Fruit fly (Drosophila melanogaster) Kc167 (cell line): ENCODE measurements around the gene nan.

Source experiments
- Myc ChIP-seq: fragments of >200 bp; optimal IDR thresholded peaks from 2 replicates; lab custom pipeline; 2017; ENCODE audit warnings: missing external identifiers
- Sin3A ChIP-seq: fragments of >200 bp; optimal IDR thresholded peaks from 2 replicates; lab custom pipeline; 2018; ENCODE audit warnings: missing external identifiers
- h ChIP-seq: fragments of >200 bp; optimal IDR thresholded peaks from 3 replicates; lab custom pipeline; 2018; ENCODE audit warnings: missing external identifiers
- insv ChIP-seq: fragments of >200 bp; optimal IDR thresholded peaks from 3 replicates; lab custom pipeline; 2018; ENCODE audit warnings: missing external identifiers
- psq ChIP-seq: fragments of >200 bp; optimal IDR thresholded peaks from 2 replicates; lab custom pipeline; 2017; ENCODE audit warnings: missing external identifiers
- ttk ChIP-seq: sonication (Bioruptor generic); optimal IDR thresholded peaks from 2 replicates; lab custom pipeline; 2017; ENCODE audit warnings: missing external identifiers

The nan gene

dm6 chr3L:14212300-14212893, 22.9 kb upstream of the nan start:
- TF ChIP-seq psq: no peak
- TF ChIP-seq insv: no peak
- TF ChIP-seq Myc: no peak
- TF ChIP-seq h (lab: Kevin White, UChicago): no peak
- TF ChIP-seq Sin3A (lab: Kevin White, UChicago): no peak
- no peak for TF ChIP-seq ttk (lab: Kevin White, UChicago)

- TF ChIP-seq Myc (no peak), Sin3A (lab: Kevin White, UChicago) (no peak), psq (no peak), ttk (lab: Kevin White, UChicago) (no peak), insv (no peak), h (lab: Kevin White, UChicago) (no peak)
Measured at dm6 chr3L:14211616-14212015, 22.2 kb upstream of the nan start.

- TF ChIP-seq Sin3A (lab: Kevin White, UChicago) (no peak), h (lab: Kevin White, UChicago) (no peak), ttk (lab: Kevin White, UChicago) (no peak), psq (no peak), Myc (no peak), insv (no peak)
Measured at dm6 chr3L:14208974-14209373, 19.5 kb upstream of the nan start.

DNA sequence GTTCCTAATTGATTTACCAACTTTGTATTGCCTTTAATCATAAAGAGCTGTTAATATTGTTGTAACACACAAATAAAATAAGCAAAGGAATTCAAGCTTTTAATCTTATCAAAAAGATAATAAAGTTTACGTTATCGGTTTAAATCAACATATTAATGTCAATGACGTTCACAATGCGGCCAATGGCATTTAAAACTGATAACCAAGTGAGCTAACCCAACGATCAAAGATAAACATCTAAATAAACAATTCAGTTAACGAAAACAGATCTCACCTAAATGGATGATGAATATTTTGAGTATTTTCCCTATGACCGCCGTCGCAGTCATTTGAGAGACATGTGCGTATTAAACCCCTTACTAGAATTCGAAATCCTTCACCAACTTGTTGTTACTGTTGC, 17.9 kb upstream of the nan start:
- TF ChIP-seq Sin3A (lab: Kevin White, UChicago): no peak
- no peak for TF ChIP-seq h (lab: Kevin White, UChicago)
- TF ChIP-seq Myc: no peak
- no peak for TF ChIP-seq psq
- no peak for TF ChIP-seq ttk (lab: Kevin White, UChicago)
- no peak for TF ChIP-seq insv

DNA sequence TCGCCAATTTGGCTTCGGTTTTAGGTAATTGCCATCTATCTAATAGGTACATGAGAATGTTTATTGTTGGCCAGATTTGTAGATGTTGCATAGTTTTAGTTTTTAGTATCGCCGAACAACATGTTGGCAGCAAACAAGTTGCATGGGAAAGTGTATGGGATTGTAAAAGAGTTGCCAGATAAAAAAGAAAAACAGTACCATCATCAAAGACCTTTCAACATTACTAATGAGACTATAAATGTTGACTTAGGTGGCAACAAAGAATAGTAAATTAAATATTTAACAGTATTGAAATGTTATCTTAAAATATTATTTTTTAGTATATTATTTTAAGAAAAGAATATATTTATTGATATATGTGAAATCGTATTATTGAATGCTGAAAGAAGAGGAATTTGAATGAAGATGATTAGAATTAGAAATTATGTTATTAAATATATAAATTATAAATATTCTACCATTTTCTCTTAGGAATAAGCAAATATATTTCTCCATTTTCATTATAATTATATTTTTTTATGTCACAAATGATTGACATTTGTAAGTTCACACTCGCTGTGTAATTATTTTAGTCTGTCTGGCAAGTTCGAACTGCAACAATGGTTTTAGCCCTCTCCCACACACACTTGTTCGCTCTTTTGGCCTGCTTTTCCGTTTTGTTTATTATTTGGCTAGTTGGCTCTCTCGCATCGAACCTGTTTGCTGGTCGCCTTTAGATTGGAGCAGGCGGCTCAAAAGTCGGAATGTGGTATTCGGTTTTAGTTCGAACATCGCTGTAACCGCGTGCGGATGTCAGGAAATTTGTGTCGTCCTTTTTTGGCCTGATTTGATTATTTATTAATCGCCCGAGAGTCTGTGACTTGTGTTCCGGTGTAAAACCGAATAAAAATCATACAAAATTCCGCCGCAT, 15.5 kb upstream of the nan start:
- TF ChIP-seq h (lab: Kevin White, UChicago) (no peak), insv (no peak), psq (no peak), Sin3A (lab: Kevin White, UChicago) (no peak), ttk (lab: Kevin White, UChicago) (no peak), Myc (no peak)

DNA sequence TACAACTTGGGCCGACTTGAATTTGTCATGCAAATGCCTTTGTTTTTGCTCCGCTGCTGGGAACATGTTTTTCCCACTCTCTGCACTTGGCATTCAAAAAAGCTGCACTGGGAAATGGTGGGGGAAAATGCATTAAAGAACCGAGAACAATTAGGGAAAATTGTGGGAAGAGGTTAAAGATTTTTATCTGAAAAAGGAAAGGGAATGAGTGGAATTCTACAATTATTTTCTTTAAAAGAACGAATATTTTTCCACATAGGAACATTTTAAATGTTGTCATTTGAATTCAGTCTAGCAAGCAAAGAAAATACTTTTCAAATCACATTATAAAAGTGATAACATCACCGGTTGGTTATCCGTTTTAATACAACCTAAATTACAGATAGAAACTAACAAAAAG, 13.6 kb upstream of the nan start, which contains the start of gene saturn:
TSS of gene saturn (plus strand) at position 301 of the 400 bp plus-strand sequence.
- TF ChIP-seq ttk (lab: Kevin White, UChicago) (no peak), Myc (no peak), psq (no peak), h (lab: Kevin White, UChicago) (no peak), Sin3A (lab: Kevin White, UChicago) (no peak), insv (no peak)

DNA sequence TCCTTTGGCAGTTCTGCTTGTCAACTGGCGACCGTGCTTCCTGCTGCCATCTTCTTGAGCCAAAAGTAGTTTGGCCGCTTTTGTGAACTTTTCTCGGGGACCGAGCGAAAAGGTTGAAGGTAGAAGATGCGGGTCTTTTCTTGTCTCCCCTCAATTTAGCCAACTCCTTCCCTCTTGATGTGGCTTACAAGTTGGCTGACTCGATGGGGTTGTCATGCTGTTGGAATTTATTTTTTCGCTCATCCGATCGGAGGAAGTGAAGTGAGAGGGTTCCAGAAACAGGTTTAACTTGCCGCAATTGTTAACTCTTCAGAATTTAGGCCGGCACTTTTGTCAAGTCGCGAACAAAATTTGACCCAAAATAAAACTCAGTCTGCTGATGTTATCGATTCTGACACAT, 12.9 kb upstream of the nan start:
- no peak for TF ChIP-seq Sin3A (lab: Kevin White, UChicago)
- TF ChIP-seq h (lab: Kevin White, UChicago): no peak
- no peak for TF ChIP-seq ttk (lab: Kevin White, UChicago)
- no peak for TF ChIP-seq insv
- TF ChIP-seq Myc: no peak
- TF ChIP-seq psq: no peak

- no peak for TF ChIP-seq Sin3A (lab: Kevin White, UChicago)
- no peak for TF ChIP-seq h (lab: Kevin White, UChicago)
- no peak for TF ChIP-seq psq
- TF ChIP-seq Myc: no peak
- no peak for TF ChIP-seq insv
Measured at dm6 chr3L:14200966-14201365, 11.5 kb upstream of the nan start.

DNA sequence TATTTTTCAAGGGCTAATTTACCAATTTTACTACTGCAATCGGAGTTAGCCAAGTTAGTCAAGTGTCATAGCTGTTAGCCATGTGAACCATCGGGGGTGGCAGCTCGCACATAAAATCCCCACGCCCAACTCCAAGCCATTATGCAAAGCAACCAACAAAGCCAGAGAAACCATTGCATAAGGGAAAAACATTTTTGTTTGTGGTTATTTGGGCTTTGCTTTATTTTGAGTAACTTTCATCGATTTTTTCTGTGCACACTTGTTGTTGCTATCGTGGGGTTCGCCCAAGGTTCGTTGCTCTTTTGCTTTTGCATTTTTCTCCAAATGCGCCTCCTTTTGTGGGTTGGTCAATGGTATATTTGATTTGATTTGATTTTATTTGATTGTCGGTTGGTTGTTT, 8.8 kb upstream of the nan start:
- TF ChIP-seq insv (no peak), ttk (lab: Kevin White, UChicago) (no peak), h (lab: Kevin White, UChicago) (no peak), psq (no peak), Sin3A (lab: Kevin White, UChicago) (no peak), Myc (no peak)

dm6 chr3L:14195714-14196113, 6.3 kb upstream of the nan start:
- TF ChIP-seq psq: no peak
- TF ChIP-seq h (lab: Kevin White, UChicago): no peak
- TF ChIP-seq Myc: no peak
- TF ChIP-seq insv: no peak
- no peak for TF ChIP-seq ttk (lab: Kevin White, UChicago)
- no peak for TF ChIP-seq Sin3A (lab: Kevin White, UChicago)

DNA sequence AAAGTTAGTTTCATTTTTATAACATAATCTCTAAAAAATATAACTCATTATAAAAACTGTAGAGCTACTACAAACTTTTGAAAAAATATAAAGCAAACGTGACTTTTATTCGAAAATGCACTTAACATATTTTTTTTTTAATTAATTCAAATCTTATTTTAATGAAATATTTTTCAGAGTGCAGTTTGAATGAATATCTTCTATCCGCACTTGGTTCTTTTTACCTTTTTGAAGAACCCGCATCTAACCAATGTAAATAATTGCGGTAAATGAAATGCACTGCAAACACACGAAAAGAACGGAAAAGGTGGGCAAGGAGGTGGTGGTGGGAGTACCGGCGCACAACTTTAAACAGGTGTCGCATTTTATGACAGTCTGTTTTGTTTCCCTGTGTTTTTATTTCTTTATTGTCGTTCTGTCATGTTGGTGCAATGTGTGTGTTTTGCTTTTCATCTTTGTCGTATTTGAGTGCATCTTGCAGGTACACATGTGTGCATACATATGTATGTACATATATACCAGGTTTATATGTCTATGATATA, 4.6 kb upstream of the nan start:
- TF ChIP-seq psq (no peak), Sin3A (lab: Kevin White, UChicago) (no peak), h (lab: Kevin White, UChicago) (no peak), insv (no peak), ttk (lab: Kevin White, UChicago) (no peak), Myc (no peak)

DNA sequence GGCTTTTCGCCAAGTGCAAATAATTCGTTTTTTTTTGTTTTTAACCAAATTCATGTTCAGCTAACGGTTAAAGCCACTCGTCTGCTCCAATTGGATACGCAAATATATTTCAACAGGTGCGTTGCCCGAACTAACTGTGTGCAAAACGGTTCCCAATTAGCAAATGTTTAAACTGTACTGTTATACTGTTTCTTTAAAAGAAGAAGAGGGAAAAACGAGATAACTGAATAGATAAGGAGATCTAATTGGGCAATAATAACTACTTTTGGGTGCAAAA, 2.0 kb upstream of the nan start:
- no peak for TF ChIP-seq psq
- no peak for TF ChIP-seq Sin3A (lab: Kevin White, UChicago)
- no peak for TF ChIP-seq h (lab: Kevin White, UChicago)
